Fruit fly (Drosophila melanogaster) Kc167 (cell line): Measurements from ENCODE around the gene mbc.

Experiments
- Sin3A ChIP-seq: fragments of >200 bp; optimal IDR thresholded peaks from 2 replicates; lab custom pipeline; 2018; ENCODE audit warnings: missing external identifiers
- psq ChIP-seq: fragments of >200 bp; optimal IDR thresholded peaks from 2 replicates; lab custom pipeline; 2017; ENCODE audit warnings: missing external identifiers
- ttk ChIP-seq: sonication (Bioruptor generic); optimal IDR thresholded peaks from 2 replicates; lab custom pipeline; 2017; ENCODE audit warnings: missing external identifiers

- TF ChIP-seq ttk (lab: Kevin White, UChicago), result no peak
- TF ChIP-seq Sin3A (lab: Kevin White, UChicago), result no peak
- no peak for TF ChIP-seq psq (lab: Kevin White, UChicago)
These were observed 49.0 kb upstream of the mbc start for dm6 chr3R:23732533-23732932.
